Fruit fly (Drosophila melanogaster) whole organism, prepupa: ENCODE results near the gene CG18081.

ENCODE experiments used
- CG10669 ChIP-seq: fragments of 200-800 bp; sonication (Bioruptor generic); optimal IDR thresholded peaks from 3 replicates; lab custom pipeline; 2018; ENCODE audit warnings: missing biosample characterization, mild to moderate bottlenecking, missing genetic modification characterization, moderate library complexity
- CG3919 ChIP-seq: fragments of 200-800 bp; sonication (Bioruptor generic); optimal IDR thresholded peaks from 3 replicates; lab custom pipeline; 2016; ENCODE audit warnings: missing biosample characterization, missing genetic modification characterization
- CG6163 ChIP-seq: fragments of 200-800 bp; sonication (Bioruptor generic); IDR thresholded peaks from 3 replicates; pipeline ENCODE4 v1.3.6; 2022; ENCODE audit warnings: missing biosample characterization, missing genetic modification characterization
- CG9139 ChIP-seq: fragments of 200-800 bp; sonication (Bioruptor generic); optimal IDR thresholded peaks from 3 replicates; lab custom pipeline; 2017; ENCODE audit warnings: missing biosample characterization, mild to moderate bottlenecking, missing genetic modification characterization
- Ets96B ChIP-seq: fragments of 200-800 bp; optimal IDR thresholded peaks from 2 replicates; lab custom pipeline; 2019; ENCODE audit warnings: missing biosample characterization, mild to moderate bottlenecking, missing genetic modification characterization, moderate library complexity
- Gug ChIP-seq: fragments of 200-800 bp; sonication (Bioruptor generic); IDR thresholded peaks from 2 replicates; pipeline ENCODE4 v1.3.6; 2022; ENCODE audit warnings: missing biosample characterization, missing genetic modification characterization
- Lpt ChIP-seq: fragments of 200-800 bp; sonication (Bioruptor generic); optimal IDR thresholded peaks from 3 replicates; lab custom pipeline; 2016; ENCODE audit warnings: missing biosample characterization, missing genetic modification characterization
- OdsH ChIP-seq: fragments of 200-800 bp; sonication (Bioruptor generic); optimal IDR thresholded peaks from 3 replicates; lab custom pipeline; 2016; ENCODE audit warnings: missing biosample characterization, missing genetic modification characterization
- Sox102F ChIP-seq: fragments of 200-800 bp; sonication (Bioruptor generic); optimal IDR thresholded peaks from 2 replicates; lab custom pipeline; 2016; ENCODE audit warnings: missing biosample characterization, mild to moderate bottlenecking, missing genetic modification characterization
- Sox14 ChIP-seq: fragments of 200-800 bp; sonication (Bioruptor generic); optimal IDR thresholded peaks from 3 replicates; lab custom pipeline; 2016; ENCODE audit warnings: missing biosample characterization, missing genetic modification characterization
- achi ChIP-seq: fragments of 200-800 bp; sonication (Bioruptor generic); optimal IDR thresholded peaks from 3 replicates; lab custom pipeline; 2016; ENCODE audit warnings: missing biosample characterization, missing genetic modification characterization
- cyc ChIP-seq: fragments of 200-800 bp; sonication (Bioruptor generic); optimal IDR thresholded peaks from 3 replicates; lab custom pipeline; 2016; ENCODE audit warnings: missing biosample characterization, missing genetic modification characterization
- vri ChIP-seq: fragments of 200-800 bp; sonication (Bioruptor generic); optimal IDR thresholded peaks from 3 replicates; lab custom pipeline; 2016; ENCODE audit warnings: missing biosample characterization, mild to moderate bottlenecking, missing genetic modification characterization

dm6 chr3L:15802117-15802516 is 33.1 kb downstream of the CG18081 start:
- no peak for TF ChIP-seq achi (GFP tag; lab: Kevin White, UChicago)
- TF ChIP-seq Lpt (GFP tag; lab: Kevin White, UChicago) = no peak
- TF ChIP-seq CG3919 (GFP tag; lab: Kevin White, UChicago) = no peak
- no peak for TF ChIP-seq CG10669 (GFP tag; lab: Kevin White, UChicago)
- no peak for TF ChIP-seq Sox14
- no peak for TF ChIP-seq CG6163 (GFP tag; lab: Robert Waterston, UW)
- TF ChIP-seq Sox102F (GFP tag; lab: Kevin White, UChicago) = no peak
- no peak for TF ChIP-seq OdsH (GFP tag; lab: Kevin White, UChicago)
- no peak for TF ChIP-seq vri (GFP tag; lab: Kevin White, UChicago)
- no peak for TF ChIP-seq cyc
- no peak for TF ChIP-seq Gug (GFP tag; lab: Robert Waterston, UW)
- no peak for TF ChIP-seq Ets96B (tag; lab: Kevin White, UChicago)
- no peak for TF ChIP-seq CG9139
